Worm (Caenorhabditis elegans): ENCODE data around the gene F32E10.9.

- TF ChIP-seq klf-2 (GFP tag; conservative IDR thresholded peaks at IDR 0.05) (no peak), ztf-23 (GFP tag; IDR thresholded peaks at IDR 0.05) (no peak)
Observed at ce11 chrIV:7559237-7559636, 4.5 kb downstream of the F32E10.9 start.
